Worm (Caenorhabditis elegans) whole organism, L4/young adult: ENCODE data around the gene fbxa-74.

Experiments
- W03F9.2 ChIP-seq: fragments of 150-350 bp; optimal IDR thresholded peaks from 2 replicates; lab custom pipeline; 2014; ENCODE audit warnings: missing biosample characterization, missing genetic modification characterization
- dao-5 ChIP-seq: sonication (generic microtip); optimal IDR thresholded peaks from 2 replicates; lab custom pipeline; 2016; ENCODE audit warnings: missing genotype, missing genetic modification characterization, moderate library complexity, missing compliant biosample characterization

ce11 chrIII:1666893-1667292, 31.9 kb downstream of the fbxa-74 start:
- TF ChIP-seq W03F9.2 (tag; lab: Kevin White, UChicago), result no peak
- TF ChIP-seq dao-5 (tag; lab: Kevin White, UChicago), result no peak
